Fruit fly (Drosophila melanogaster): ENCODE results near the gene CG6966.

CG6966 gene

dm6 chr3R:15119730-15120129, 24.3 kb upstream of the CG6966 start:
- no peak for TF ChIP-seq noc (tag; optimal IDR thresholded peaks at IDR 0.05)

- TF ChIP-seq noc (tag; optimal IDR thresholded peaks at IDR 0.05) = no peak
Observed at dm6 chr3R:15117765-15118164, 22.3 kb upstream of the CG6966 start.

DNA sequence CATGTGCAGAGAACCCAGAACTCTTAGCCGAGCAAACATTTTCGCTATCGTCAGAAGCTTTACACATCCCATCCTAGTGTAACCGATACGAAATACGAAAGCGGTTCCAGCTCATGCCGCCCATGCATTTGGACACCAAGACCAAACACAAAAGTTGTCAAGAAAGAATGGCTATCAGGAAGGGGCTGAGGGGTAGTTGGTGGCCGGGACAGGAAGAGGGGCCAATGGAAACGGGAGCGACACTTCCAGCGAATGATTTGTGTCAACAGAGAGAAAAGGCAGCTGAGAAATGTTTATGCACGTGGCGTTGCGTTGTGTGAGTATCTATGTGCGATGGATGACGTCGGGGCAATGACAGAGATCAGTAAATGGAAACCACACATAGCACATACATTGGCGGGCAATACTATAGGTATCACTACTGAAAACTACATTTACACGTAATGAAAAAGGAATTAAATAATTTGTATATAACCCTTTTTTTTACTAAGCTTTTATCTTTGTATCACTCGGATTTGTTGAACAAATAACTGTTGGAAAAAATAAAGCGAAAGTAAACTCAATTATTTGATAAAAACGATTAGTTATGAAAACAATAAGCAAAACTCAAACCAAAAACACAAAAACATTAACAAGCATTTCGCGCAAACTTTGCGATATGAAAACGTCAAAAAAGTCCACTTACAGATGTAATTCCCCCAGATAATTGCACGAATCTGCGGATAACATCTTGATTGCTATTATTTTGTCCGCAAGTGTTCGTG, 19.2 kb upstream of the CG6966 start:
- TF ChIP-seq noc (tag; optimal IDR thresholded peaks at IDR 0.05) = no peak

DNA sequence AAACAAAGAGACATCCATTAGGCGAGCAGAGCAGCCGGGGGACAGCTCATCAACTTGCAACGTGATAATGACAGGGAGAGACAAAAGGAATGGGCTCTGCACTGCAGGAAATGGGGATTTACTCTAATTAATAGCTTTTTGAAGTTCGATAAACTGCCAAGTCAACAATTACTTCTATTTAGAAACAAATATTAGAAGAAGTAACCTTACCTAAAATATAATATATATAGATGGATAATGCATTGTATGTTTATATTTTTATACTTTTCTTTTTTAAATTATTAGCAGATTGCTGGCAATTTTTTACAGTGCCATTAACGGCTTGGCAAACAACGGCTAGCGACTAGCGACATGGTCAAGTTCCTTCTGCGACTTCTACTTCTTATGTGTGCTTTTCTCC, 18.2 kb upstream of the CG6966 start:
- TF ChIP-seq noc (tag; optimal IDR thresholded peaks at IDR 0.05) = no peak

dm6 chr3R:15112232-15112631, 16.8 kb upstream of the CG6966 start:
- TF ChIP-seq noc (tag; optimal IDR thresholded peaks at IDR 0.05) = no peak

DNA sequence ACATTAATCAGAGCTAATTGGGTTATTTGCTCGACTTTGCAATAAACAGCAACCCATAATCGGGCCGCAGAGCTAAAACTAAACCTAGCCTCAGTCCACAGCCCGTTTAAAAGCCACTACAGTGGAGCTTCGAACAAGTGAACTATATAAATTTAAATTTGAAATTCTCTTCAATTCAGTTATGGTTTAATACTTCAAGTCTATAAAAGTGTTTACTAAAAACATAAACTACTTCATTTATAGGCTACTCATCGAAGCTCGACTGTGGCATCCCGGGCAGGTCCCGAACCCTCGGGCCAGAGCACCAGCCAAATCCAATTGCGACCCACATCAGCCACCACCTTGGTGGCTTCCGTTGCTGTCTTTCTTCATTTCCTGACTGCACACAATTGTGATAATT, 14.7 kb upstream of the CG6966 start:
- TF ChIP-seq noc (tag; optimal IDR thresholded peaks at IDR 0.05) = no peak

- TF ChIP-seq noc (tag; optimal IDR thresholded peaks at IDR 0.05) = no peak
Observed at dm6 chr3R:15094929-15095236, 548 bp downstream of the CG6966 start.

- TF ChIP-seq noc (tag; optimal IDR thresholded peaks at IDR 0.05) = peak; percentile 40
Observed at dm6 chr3R:15094218-15094928, 1.1 kb downstream of the CG6966 start.

dm6 chr3R:15092784-15093183, 2.6 kb downstream of the CG6966 start:
- TF ChIP-seq noc (tag; optimal IDR thresholded peaks at IDR 0.05) = no peak

DNA sequence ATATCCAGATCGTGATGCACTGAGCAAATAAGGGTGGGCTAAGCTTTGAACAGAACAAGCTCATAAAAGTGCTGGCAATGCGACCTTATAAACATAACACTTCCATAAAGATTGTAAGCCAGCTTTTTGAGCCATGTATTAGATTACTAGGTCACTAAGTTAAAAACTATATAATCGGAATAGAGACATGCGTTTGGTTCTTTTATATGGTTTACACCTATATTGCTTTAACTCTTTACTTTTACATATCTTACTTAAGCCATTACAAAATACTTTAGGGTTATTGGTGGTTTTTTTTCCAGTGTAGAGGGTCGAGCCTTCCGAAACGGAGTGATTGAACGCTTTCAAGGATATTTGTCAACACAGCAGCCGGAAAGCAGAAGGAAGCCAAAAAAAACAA, 3.1 kb downstream of the CG6966 start:
- no peak for TF ChIP-seq noc (tag; optimal IDR thresholded peaks at IDR 0.05)

DNA sequence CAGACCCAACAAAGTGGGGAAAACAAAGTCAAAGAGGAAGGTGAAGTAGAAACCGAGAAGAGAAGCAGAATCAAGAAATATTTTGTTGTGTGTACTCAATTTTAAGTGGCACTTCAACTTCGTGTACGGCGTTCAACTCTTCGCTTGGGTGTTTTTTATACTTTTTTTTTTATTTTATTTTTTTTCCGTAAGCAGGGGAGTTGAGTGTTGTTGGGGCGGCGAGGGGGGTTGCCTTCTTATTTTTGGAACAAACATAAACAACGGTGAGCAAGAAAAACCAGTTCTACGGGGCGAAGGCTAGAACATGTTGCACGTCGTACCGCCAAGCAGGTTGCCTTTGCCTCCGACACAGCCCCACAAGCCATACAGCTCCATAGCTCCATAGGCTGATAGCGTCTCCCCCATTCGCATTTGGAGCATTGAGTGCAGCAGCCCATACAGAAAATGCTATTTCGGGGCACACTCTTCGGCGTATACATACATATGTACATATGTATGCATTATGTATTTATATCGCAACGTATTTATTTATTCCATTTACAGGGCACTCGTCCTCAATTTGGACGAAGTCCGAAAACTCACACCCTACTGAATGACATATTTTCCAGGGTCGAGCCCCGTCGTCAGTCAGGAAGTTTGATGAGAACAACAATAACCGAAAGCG, 3.6 kb downstream of the CG6966 start:
- TF ChIP-seq noc (tag; optimal IDR thresholded peaks at IDR 0.05) = no peak

dm6 chr3R:15089922-15090261, 5.5 kb downstream of the CG6966 start:
- TF ChIP-seq noc (tag; optimal IDR thresholded peaks at IDR 0.05) = no peak

dm6 chr3R:15089250-15089921, 6.0 kb downstream of the CG6966 start:
- TF ChIP-seq noc (tag; optimal IDR thresholded peaks at IDR 0.05) = no peak

dm6 chr3R:15088258-15088657, 7.2 kb downstream of the CG6966 start:
- TF ChIP-seq noc (tag; optimal IDR thresholded peaks at IDR 0.05) = no peak

DNA sequence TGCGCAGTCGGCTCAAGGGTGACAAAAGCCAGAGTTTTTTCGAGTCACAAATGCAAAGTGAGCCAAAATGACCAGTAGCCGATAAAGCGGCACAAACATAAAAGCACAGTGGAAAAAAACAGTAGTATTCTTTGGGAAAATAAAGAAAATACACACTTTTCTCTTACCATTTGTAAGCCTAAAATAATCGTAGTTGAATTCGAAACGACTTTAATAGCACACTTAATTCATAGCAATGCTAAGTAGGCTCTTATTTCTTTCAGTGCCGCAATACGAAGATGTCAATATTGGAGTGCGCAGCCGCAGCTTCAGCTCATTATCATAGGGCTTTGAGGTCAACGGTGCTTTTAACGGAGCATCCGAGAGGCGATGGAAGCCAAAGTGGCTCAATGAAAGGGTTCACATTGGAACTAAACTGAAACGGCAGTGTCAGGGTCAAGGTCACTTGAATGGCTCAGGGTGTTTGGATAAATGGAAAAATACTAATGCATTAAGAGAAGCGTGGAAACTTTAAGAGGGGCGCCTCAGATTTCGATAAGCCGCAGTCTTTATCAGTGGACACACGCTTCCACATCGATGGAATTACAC, 7.7 kb downstream of the CG6966 start:
- peak; percentile 40 for TF ChIP-seq noc (tag; optimal IDR thresholded peaks at IDR 0.05)

- no peak for TF ChIP-seq noc (tag; optimal IDR thresholded peaks at IDR 0.05)
Observed at dm6 chr3R:15087043-15087442, 8.4 kb downstream of the CG6966 start.

Measured in whole organism, larva.